Worm (Caenorhabditis elegans) whole organism, early embryonic: ENCODE data around the gene lrx-1.

Experiments used
- B0310.2 ChIP-seq: sonication (generic microtip); optimal IDR thresholded peaks from 2 replicates; lab custom pipeline; 2016; ENCODE audit warnings: mild to moderate bottlenecking, missing genetic modification characterization, missing compliant biosample characterization
- F13C5.2 ChIP-seq: sonication (generic microtip); optimal IDR thresholded peaks from 2 replicates; lab custom pipeline; 2017; ENCODE audit warnings: mild to moderate bottlenecking, missing genetic modification characterization, inconsistent platforms, missing compliant biosample characterization
- aly-1 ChIP-seq: sonication (generic microtip); optimal IDR thresholded peaks from 2 replicates; lab custom pipeline; 2016; ENCODE audit warnings: missing genetic modification characterization, missing compliant biosample characterization
- ama-1 ChIP-seq: fragments of 150-350 bp; optimal IDR thresholded peaks from 2 replicates; lab custom pipeline; 2014
- ceh-13 ChIP-seq: fragments of 200-800 bp; sonication (Bioruptor generic); optimal IDR thresholded peaks from 2 replicates; lab custom pipeline; 2018; ENCODE audit warnings: mild to moderate bottlenecking, missing genetic modification characterization, missing compliant biosample characterization
- ceh-36 ChIP-seq: sonication (generic microtip); optimal IDR thresholded peaks from 2 replicates; lab custom pipeline; 2016; ENCODE audit warnings: missing genetic modification characterization, inconsistent platforms, missing compliant biosample characterization
- ets-7 ChIP-seq: sonication (generic microtip); optimal IDR thresholded peaks from 2 replicates; lab custom pipeline; 2016; ENCODE audit warnings: missing genotype, missing genetic modification characterization, missing compliant biosample characterization
- flt-1 ChIP-seq: fragments of 200-800 bp; sonication (Bioruptor generic); IDR thresholded peaks from 2 replicates; pipeline ENCODE4 v1.3.6; 2022; ENCODE audit warnings: missing genetic modification characterization, missing compliant biosample characterization
- hmbx-1 ChIP-seq: sonication (generic microtip); optimal IDR thresholded peaks from 2 replicates; lab custom pipeline; 2016; ENCODE audit warnings: mild to moderate bottlenecking, missing genetic modification characterization, missing compliant biosample characterization
- hmg-4 ChIP-seq: fragments of 200-800 bp; sonication (Bioruptor generic); optimal IDR thresholded peaks from 2 replicates; lab custom pipeline; 2018; ENCODE audit warnings: mild to moderate bottlenecking, missing genetic modification characterization, missing compliant biosample characterization
- hnd-1 ChIP-seq: sonication (generic microtip); optimal IDR thresholded peaks from 2 replicates; lab custom pipeline; 2016; ENCODE audit warnings: missing genetic modification characterization, missing compliant biosample characterization
- pes-1 ChIP-seq: fragments of 200-800 bp; sonication (Bioruptor generic); IDR thresholded peaks from 2 replicates; pipeline ENCODE4 v1.3.6; 2022; ENCODE audit warnings: missing genetic modification reagents, missing genetic modification characterization, missing compliant biosample characterization
- scrt-1 ChIP-seq: fragments of 200-800 bp; sonication (Bioruptor generic); IDR thresholded peaks from 2 replicates; pipeline ENCODE4 v1.3.6; 2022; ENCODE audit warnings: missing genetic modification characterization, missing compliant biosample characterization
- sea-1 ChIP-seq: fragments of 200-800 bp; sonication (Bioruptor generic); conservative IDR thresholded peaks from 2 replicates; pipeline ENCODE4 v1.3.6; 2022; ENCODE audit warnings: missing genetic modification characterization, missing compliant biosample characterization
- tbx-11 ChIP-seq: fragments of 200-800 bp; sonication (Bioruptor generic); IDR thresholded peaks from 2 replicates; pipeline ENCODE4 v1.3.6; 2022; ENCODE audit warnings: missing genetic modification characterization, missing compliant biosample characterization
- tbx-37 ChIP-seq: fragments of 200-800 bp; sonication (Bioruptor generic); conservative IDR thresholded peaks from 2 replicates; pipeline ENCODE4 v1.3.6; 2022; ENCODE audit warnings: missing genetic modification reagents, missing genetic modification characterization, missing compliant biosample characterization
- tra-4 ChIP-seq: sonication (generic microtip); optimal IDR thresholded peaks from 2 replicates; lab custom pipeline; 2017; ENCODE audit warnings: missing genetic modification characterization, missing compliant biosample characterization

lrx-1 gene

ce11 chrV:12258922-12259321 is 6.5 kb downstream of the lrx-1 start, which contains the start of gene ugt-56:
Gene ugt-56 (plus strand): TSS chrV:12258982.
- TF ChIP-seq hnd-1 (tag; lab: Kevin White, UChicago): no peak
- no peak for TF ChIP-seq tbx-11 (GFP tag; lab: Robert Waterston, UW)

ce11 chrV:12261377-12261776 is 9.0 kb downstream of the lrx-1 start, which contains the start of gene tbb-6:
Gene tbb-6 (plus strand): TSS chrV:12261531.
- TF ChIP-seq ceh-36 (tag; lab: Kevin White, UChicago) (no peak), hmbx-1 (no peak), hmg-4 (GFP tag; lab: Kevin White, UChicago) (no peak), scrt-1 (GFP tag; lab: Robert Waterston, UW) (no peak), aly-1 (tag; lab: Kevin White, UChicago) (no peak), ama-1 (lab: Kevin White, UChicago) (no peak), tra-4 (tag; lab: Kevin White, UChicago) (no peak), ets-7 (tag; lab: Kevin White, UChicago) (no peak), F13C5.2 (tag; lab: Kevin White, UChicago) (no peak), tbx-37 (GFP tag; lab: Robert Waterston, UW) (no peak), tbx-11 (GFP tag; lab: Robert Waterston, UW) (no peak), sea-1 (GFP tag; lab: Robert Waterston, UW) (no peak), ceh-13 (GFP tag; lab: Kevin White, UChicago) (no peak), B0310.2 (tag; lab: Kevin White, UChicago) (no peak)

- TF ChIP-seq tbx-11 (GFP tag; lab: Robert Waterston, UW): no peak
- no peak for TF ChIP-seq sea-1 (GFP tag; lab: Robert Waterston, UW)
- no peak for TF ChIP-seq ceh-13 (GFP tag; lab: Kevin White, UChicago)
- TF ChIP-seq ama-1 (lab: Kevin White, UChicago): no peak
- TF ChIP-seq aly-1 (tag; lab: Kevin White, UChicago): no peak
- TF ChIP-seq B0310.2 (tag; lab: Kevin White, UChicago): no peak
- TF ChIP-seq pes-1 (GFP tag; lab: Robert Waterston, UW): no peak
- no peak for TF ChIP-seq ets-7 (tag; lab: Kevin White, UChicago)
- TF ChIP-seq ceh-36 (tag; lab: Kevin White, UChicago): no peak
- TF ChIP-seq scrt-1 (GFP tag; lab: Robert Waterston, UW): no peak
- TF ChIP-seq tra-4 (tag; lab: Kevin White, UChicago): no peak
- TF ChIP-seq hmbx-1: no peak
- TF ChIP-seq hmg-4 (GFP tag; lab: Kevin White, UChicago): no peak
- no peak for TF ChIP-seq flt-1 (GFP tag; lab: Robert Waterston, UW)
- no peak for TF ChIP-seq F13C5.2 (tag; lab: Kevin White, UChicago)
- no peak for TF ChIP-seq hnd-1 (tag; lab: Kevin White, UChicago)
Measured at ce11 chrV:12263723-12264122, 11.4 kb downstream of the lrx-1 start, which contains the start of gene ssp-35. Gene ssp-35 (minus strand): TSS chrV:12263823.

ce11 chrV:12269272-12269767 is 16.9 kb downstream of the lrx-1 start, which contains the start of gene twk-24:
Gene twk-24 (minus strand): TSS chrV:12269322.
- TF ChIP-seq pes-1 (GFP tag; lab: Robert Waterston, UW): no peak

ce11 chrV:12271495-12271894 is 19.1 kb downstream of the lrx-1 start, which contains the start of the genes tsfm-1 and capg-2:
Gene tsfm-1 (minus strand): TSS chrV:12271551.
Gene capg-2 (plus strand): TSS chrV:12271873.
- TF ChIP-seq ets-7 (tag; lab: Kevin White, UChicago) (no peak), hnd-1 (tag; lab: Kevin White, UChicago) (no peak), tbx-37 (GFP tag; lab: Robert Waterston, UW) (no peak)

- no peak for TF ChIP-seq F13C5.2 (tag; lab: Kevin White, UChicago)
- no peak for TF ChIP-seq tbx-11 (GFP tag; lab: Robert Waterston, UW)
- TF ChIP-seq tbx-37 (GFP tag; lab: Robert Waterston, UW): no peak
- no peak for TF ChIP-seq flt-1 (GFP tag; lab: Robert Waterston, UW)
- TF ChIP-seq ama-1 (lab: Kevin White, UChicago): no peak
- TF ChIP-seq scrt-1 (GFP tag; lab: Robert Waterston, UW): no peak
- TF ChIP-seq pes-1 (GFP tag; lab: Robert Waterston, UW): no peak
- no peak for TF ChIP-seq ceh-36 (tag; lab: Kevin White, UChicago)
- no peak for TF ChIP-seq hmbx-1
- TF ChIP-seq hmg-4 (GFP tag; lab: Kevin White, UChicago): no peak
- TF ChIP-seq sea-1 (GFP tag; lab: Robert Waterston, UW): no peak
- no peak for TF ChIP-seq ets-7 (tag; lab: Kevin White, UChicago)
- no peak for TF ChIP-seq tra-4 (tag; lab: Kevin White, UChicago)
- no peak for TF ChIP-seq aly-1 (tag; lab: Kevin White, UChicago)
- no peak for TF ChIP-seq ceh-13 (GFP tag; lab: Kevin White, UChicago)
- TF ChIP-seq hnd-1 (tag; lab: Kevin White, UChicago): no peak
- no peak for TF ChIP-seq B0310.2 (tag; lab: Kevin White, UChicago)
Measured at ce11 chrV:12275714-12276113, 23.3 kb downstream of the lrx-1 start.

- TF ChIP-seq hnd-1 (tag; lab: Kevin White, UChicago) (no peak), B0310.2 (tag; lab: Kevin White, UChicago) (no peak), ets-7 (tag; lab: Kevin White, UChicago) (no peak), pes-1 (GFP tag; lab: Robert Waterston, UW) (no peak), aly-1 (tag; lab: Kevin White, UChicago) (no peak), tbx-11 (GFP tag; lab: Robert Waterston, UW) (no peak), ceh-13 (GFP tag; lab: Kevin White, UChicago) (no peak)
Measured at ce11 chrV:12276946-12277345, 24.6 kb downstream of the lrx-1 start, which contains the start of gene bnc-1. Gene bnc-1 (minus strand): TSS chrV:12277046.
